Worm (Caenorhabditis elegans): Measurements from ENCODE around the gene M03B6.5.

DNA sequence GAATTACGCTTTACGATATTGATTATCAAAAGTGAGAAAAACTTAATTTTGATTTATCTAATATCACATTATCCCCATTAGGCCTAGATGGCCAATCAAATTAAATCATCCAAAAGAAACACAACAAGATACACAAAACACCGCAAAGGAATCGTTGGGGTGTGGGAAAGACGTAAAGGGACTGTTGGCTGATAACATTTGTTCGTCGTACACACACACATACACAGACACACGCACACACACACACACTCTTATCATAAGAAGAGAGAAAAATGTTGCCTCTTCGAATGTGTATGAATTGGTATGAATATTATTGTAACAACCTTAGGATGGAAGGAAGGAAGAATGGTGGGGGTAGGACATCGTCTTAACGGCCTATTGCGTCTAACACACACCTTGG lies 41.4 kb downstream of the M03B6.5 start:
- no peak for TF ChIP-seq him-1 (tag; optimal IDR thresholded peaks at IDR 0.05)
- no peak for TF ChIP-seq W03F9.2 (tag; optimal IDR thresholded peaks at IDR 0.05)
- no peak for TF ChIP-seq dao-5 (tag; optimal IDR thresholded peaks at IDR 0.05)
